Worm (Caenorhabditis elegans) whole organism, L2 larva: Measurements from ENCODE around the gene melo-3.

ENCODE experiments used
- ceh-82 ChIP-seq: fragments of 150-350 bp; optimal IDR thresholded peaks from 2 replicates; lab custom pipeline; 2014; ENCODE audit warnings: missing biosample characterization, missing genetic modification characterization
- fos-1 ChIP-seq: fragments of 150-350 bp; optimal IDR thresholded peaks from 2 replicates; lab custom pipeline; 2014; ENCODE audit warnings: missing biosample characterization, missing genetic modification characterization
- gmeb-1 ChIP-seq: fragments of 150-350 bp; optimal IDR thresholded peaks from 2 replicates; lab custom pipeline; 2014; ENCODE audit warnings: missing biosample characterization, missing genetic modification characterization
- lin-11 ChIP-seq: fragments of 150-350 bp; sonication (generic microtip); optimal IDR thresholded peaks from 2 replicates; lab custom pipeline; 2014; ENCODE audit warnings: missing biosample characterization, missing genetic modification characterization, inconsistent platforms, mixed read lengths
- lsy-2 ChIP-seq, 2 experiments: fragments of 150-350 bp in 1 of 2; sonication (generic microtip) in 1 of 2; optimal IDR thresholded peaks; 2 replicates each; lab custom pipeline; 2014 to 2017; ENCODE audit warnings: missing biosample characterization in 2 of 2, missing genetic modification characterization in 2 of 2
- mdl-1 ChIP-seq, 2 experiments: fragments of 150-350 bp in 1 of 2; sonication (generic microtip) in 1 of 2; optimal IDR thresholded peaks; 2 replicates each; lab custom pipeline; 2017; ENCODE audit warnings: missing biosample characterization in 2 of 2, missing genetic modification characterization in 2 of 2
- sma-3 ChIP-seq: sonication (generic microtip); optimal IDR thresholded peaks from 2 replicates; lab custom pipeline; 2016; ENCODE audit warnings: missing genetic modification reagents, missing genetic modification characterization, missing compliant biosample characterization
- unc-62 ChIP-seq: fragments of 150-350 bp; optimal IDR thresholded peaks from 2 replicates; lab custom pipeline; 2014; ENCODE audit warnings: missing biosample characterization, missing genetic modification reagents, missing genetic modification characterization
- ztf-11 ChIP-seq: sonication (generic microtip); optimal IDR thresholded peaks from 2 replicates; lab custom pipeline; 2017; ENCODE audit warnings: missing biosample characterization, missing genetic modification characterization

- TF ChIP-seq ceh-82 (tag; lab: Kevin White, UChicago), result no peak
- TF ChIP-seq sma-3 (GFP tag; lab: Kevin White, UChicago), result no peak
- no peak for TF ChIP-seq ztf-11 (tag; lab: Kevin White, UChicago)
- no peak for TF ChIP-seq fos-1 (tag; lab: Kevin White, UChicago)
- no peak for TF ChIP-seq unc-62
- TF ChIP-seq gmeb-1, result no peak
- TF ChIP-seq mdl-1 (tag; optimal IDR thresholded peaks at IDR 0.05; lab: Kevin White, UChicago), result no peak
- no peak for TF ChIP-seq lin-11 (tag; lab: Kevin White, UChicago)
- no peak for TF ChIP-seq lsy-2 (tag; optimal IDR thresholded peaks at IDR 0.05; lab: Kevin White, UChicago)
Observed at ce11 chrV:15054733-15055132, 18.1 kb upstream of the melo-3 start.
